Fruit fly (Drosophila melanogaster) whole organism, prepupa: Measurements from ENCODE around the gene Nhe3.

ENCODE experiments used
- Blimp-1 ChIP-seq: fragments of 200-800 bp; sonication (Bioruptor generic); optimal IDR thresholded peaks from 3 replicates; lab custom pipeline; 2017; ENCODE audit warnings: missing biosample characterization, missing genetic modification characterization, mild to moderate bottlenecking, moderate library complexity, missing genetic modification reagents
- CG10631 ChIP-seq: fragments of 200-800 bp; sonication (Bioruptor generic); optimal IDR thresholded peaks from 2 replicates; lab custom pipeline; 2016; ENCODE audit warnings: missing biosample characterization, missing genetic modification characterization
- CG10669 ChIP-seq: fragments of 200-800 bp; sonication (Bioruptor generic); optimal IDR thresholded peaks from 3 replicates; lab custom pipeline; 2018; ENCODE audit warnings: missing biosample characterization, mild to moderate bottlenecking, missing genetic modification characterization, moderate library complexity
- CG11294 ChIP-seq: fragments of 200-800 bp; sonication (Bioruptor generic); IDR thresholded peaks from 2 replicates; pipeline ENCODE4 v1.3.6; 2022; ENCODE audit warnings: missing biosample characterization, missing genetic modification characterization
- CG11762 ChIP-seq: fragments of 200-800 bp; sonication (Bioruptor generic); optimal IDR thresholded peaks from 3 replicates; lab custom pipeline; 2016; ENCODE audit warnings: missing biosample characterization, missing genetic modification characterization; ENCODE audit not compliant: insufficient read depth
- CG11902 ChIP-seq: fragments of 200-800 bp; sonication (Bioruptor generic); optimal IDR thresholded peaks from 3 replicates; lab custom pipeline; 2016; ENCODE audit warnings: missing biosample characterization, missing genetic modification characterization
- CG15336 ChIP-seq: fragments of 200-800 bp; sonication (Bioruptor generic); IDR thresholded peaks from 2 replicates; pipeline ENCODE4 v1.3.6; 2022; ENCODE audit warnings: missing biosample characterization, missing genetic modification characterization
- CG1621 ChIP-seq: fragments of 200-800 bp; sonication (Bioruptor generic); optimal IDR thresholded peaks from 3 replicates; lab custom pipeline; 2018; ENCODE audit warnings: missing biosample characterization, mild to moderate bottlenecking, missing genetic modification characterization
- CG16779 ChIP-seq: fragments of 200-800 bp; sonication (Bioruptor generic); optimal IDR thresholded peaks from 3 replicates; lab custom pipeline; 2017; ENCODE audit warnings: missing biosample characterization, mild to moderate bottlenecking, missing genetic modification characterization
- CG32006 ChIP-seq: fragments of 200-800 bp; sonication (Bioruptor generic); optimal IDR thresholded peaks from 3 replicates; lab custom pipeline; 2017; ENCODE audit warnings: missing biosample characterization, mild to moderate bottlenecking, missing genetic modification characterization
- CG34406 ChIP-seq: fragments of 200-800 bp; sonication (Bioruptor generic); optimal IDR thresholded peaks from 3 replicates; lab custom pipeline; 2016; ENCODE audit warnings: missing biosample characterization, missing genetic modification characterization
- CG3919 ChIP-seq: fragments of 200-800 bp; sonication (Bioruptor generic); optimal IDR thresholded peaks from 3 replicates; lab custom pipeline; 2016; ENCODE audit warnings: missing biosample characterization, missing genetic modification characterization
- CG4318 ChIP-seq: fragments of 200-800 bp; sonication (Bioruptor generic); optimal IDR thresholded peaks from 3 replicates; lab custom pipeline; 2017; ENCODE audit warnings: missing biosample characterization, mild to moderate bottlenecking, missing genetic modification characterization
- CG6163 ChIP-seq: fragments of 200-800 bp; sonication (Bioruptor generic); IDR thresholded peaks from 3 replicates; pipeline ENCODE4 v1.3.6; 2022; ENCODE audit warnings: missing biosample characterization, missing genetic modification characterization
- CG6276 ChIP-seq: fragments of 200-800 bp; sonication (Bioruptor generic); optimal IDR thresholded peaks from 2 replicates; lab custom pipeline; 2017; ENCODE audit warnings: missing biosample characterization, mild to moderate bottlenecking, missing genetic modification characterization
- CG6792 ChIP-seq: fragments of 200-800 bp; sonication (Bioruptor generic); optimal IDR thresholded peaks from 3 replicates; lab custom pipeline; 2016; ENCODE audit warnings: missing biosample characterization, missing genetic modification characterization
- CG6808 ChIP-seq: fragments of 200-800 bp; sonication (Bioruptor generic); optimal IDR thresholded peaks from 3 replicates; lab custom pipeline; 2017; ENCODE audit warnings: missing biosample characterization, missing genetic modification characterization, mild to moderate bottlenecking, moderate library complexity, missing genetic modification reagents
- CG6854 ChIP-seq: fragments of 200-800 bp; sonication (Bioruptor generic); optimal IDR thresholded peaks from 2 replicates; lab custom pipeline; 2017; ENCODE audit warnings: missing biosample characterization, mild to moderate bottlenecking, missing genetic modification characterization
- CG7368 ChIP-seq: fragments of 200-800 bp; sonication (Bioruptor generic); optimal IDR thresholded peaks from 3 replicates; lab custom pipeline; 2016; ENCODE audit warnings: missing biosample characterization, missing genetic modification characterization
- CG8119 ChIP-seq: fragments of 200-800 bp; sonication (Bioruptor generic); IDR thresholded peaks from 3 replicates; pipeline ENCODE4 v1.3.6; 2022; ENCODE audit warnings: missing biosample characterization, missing genetic modification characterization
- CG8319 ChIP-seq: fragments of 200-800 bp; sonication (Bioruptor generic); optimal IDR thresholded peaks from 3 replicates; lab custom pipeline; 2016; ENCODE audit warnings: missing biosample characterization, missing genetic modification characterization
- CG8632 ChIP-seq: fragments of 200-800 bp; sonication (Bioruptor generic); optimal IDR thresholded peaks from 3 replicates; lab custom pipeline; 2016; ENCODE audit warnings: missing biosample characterization, missing genetic modification characterization
- CG9139 ChIP-seq: fragments of 200-800 bp; sonication (Bioruptor generic); optimal IDR thresholded peaks from 3 replicates; lab custom pipeline; 2017; ENCODE audit warnings: missing biosample characterization, mild to moderate bottlenecking, missing genetic modification characterization
- Eip78C ChIP-seq: fragments of 200-800 bp; sonication (Bioruptor generic); peaks from one replicate; lab custom pipeline; 2016; ENCODE audit warnings: missing biosample characterization, missing genetic modification characterization
- Eip93F ChIP-seq: fragments of 200-800 bp; sonication (Bioruptor generic); optimal IDR thresholded peaks from 2 replicates; lab custom pipeline; 2016; ENCODE audit warnings: missing biosample characterization, mild to moderate bottlenecking, missing genetic modification characterization
- Ets21C ChIP-seq: fragments of 200-800 bp; sonication (Bioruptor generic); optimal IDR thresholded peaks from 3 replicates; lab custom pipeline; 2016; ENCODE audit warnings: missing biosample characterization, missing genetic modification characterization
- Ets96B ChIP-seq: fragments of 200-800 bp; optimal IDR thresholded peaks from 2 replicates; lab custom pipeline; 2019; ENCODE audit warnings: missing biosample characterization, mild to moderate bottlenecking, missing genetic modification characterization, moderate library complexity
- Hr38 ChIP-seq: sonication (Bioruptor generic); optimal IDR thresholded peaks from 2 replicates; lab custom pipeline; 2016; ENCODE audit warnings: missing biosample characterization, missing genetic modification characterization
- Hr39 ChIP-seq: fragments of 200-800 bp; sonication (Bioruptor generic); optimal IDR thresholded peaks from 2 replicates; lab custom pipeline; 2016; ENCODE audit warnings: missing biosample characterization, missing genetic modification characterization
- Hr4 ChIP-seq: fragments of 200-800 bp; sonication (Bioruptor generic); optimal IDR thresholded peaks from 3 replicates; lab custom pipeline; 2016; ENCODE audit warnings: missing biosample characterization, missing genetic modification characterization
- Lpt ChIP-seq: fragments of 200-800 bp; sonication (Bioruptor generic); optimal IDR thresholded peaks from 3 replicates; lab custom pipeline; 2016; ENCODE audit warnings: missing biosample characterization, missing genetic modification characterization
- Met ChIP-seq: fragments of 200-800 bp; sonication (Bioruptor generic); optimal IDR thresholded peaks from 3 replicates; lab custom pipeline; 2016; ENCODE audit warnings: missing biosample characterization, missing genetic modification characterization
- OdsH ChIP-seq: fragments of 200-800 bp; sonication (Bioruptor generic); optimal IDR thresholded peaks from 3 replicates; lab custom pipeline; 2016; ENCODE audit warnings: missing biosample characterization, missing genetic modification characterization
- Smox ChIP-seq: fragments of 200-800 bp; sonication (Bioruptor generic); optimal IDR thresholded peaks from 3 replicates; lab custom pipeline; 2016; ENCODE audit warnings: missing biosample characterization, missing genetic modification characterization
- Sox102F ChIP-seq: fragments of 200-800 bp; sonication (Bioruptor generic); optimal IDR thresholded peaks from 2 replicates; lab custom pipeline; 2016; ENCODE audit warnings: missing biosample characterization, mild to moderate bottlenecking, missing genetic modification characterization
- Sox14 ChIP-seq: fragments of 200-800 bp; sonication (Bioruptor generic); optimal IDR thresholded peaks from 3 replicates; lab custom pipeline; 2016; ENCODE audit warnings: missing biosample characterization, missing genetic modification characterization
- achi ChIP-seq: fragments of 200-800 bp; sonication (Bioruptor generic); optimal IDR thresholded peaks from 3 replicates; lab custom pipeline; 2016; ENCODE audit warnings: missing biosample characterization, missing genetic modification characterization
- acj6 ChIP-seq: fragments of 200-800 bp; sonication (Bioruptor generic); optimal IDR thresholded peaks from 3 replicates; lab custom pipeline; 2016; ENCODE audit warnings: missing biosample characterization, missing genetic modification characterization
- cyc ChIP-seq: fragments of 200-800 bp; sonication (Bioruptor generic); optimal IDR thresholded peaks from 3 replicates; lab custom pipeline; 2016; ENCODE audit warnings: missing biosample characterization, missing genetic modification characterization
- dac ChIP-seq: fragments of 200-800 bp; sonication (Bioruptor generic); optimal IDR thresholded peaks from 2 replicates; lab custom pipeline; 2017; ENCODE audit warnings: missing biosample characterization, mild to moderate bottlenecking, missing genetic modification characterization
- dsx ChIP-seq: fragments of 200-800 bp; optimal IDR thresholded peaks from 3 replicates; lab custom pipeline; 2019; ENCODE audit warnings: missing biosample characterization, mild to moderate bottlenecking, missing genetic modification characterization, moderate library complexity; ENCODE audit not compliant: poor library complexity, severe bottlenecking
- eg ChIP-seq: fragments of 200-800 bp; sonication (Bioruptor generic); IDR thresholded peaks from 3 replicates; pipeline ENCODE4 v1.3.6; 2022; ENCODE audit warnings: missing biosample characterization, missing genetic modification characterization
- esn ChIP-seq: fragments of 200-800 bp; sonication (Bioruptor generic); optimal IDR thresholded peaks from 2 replicates; lab custom pipeline; 2016; ENCODE audit warnings: missing biosample characterization, mild to moderate bottlenecking, missing genetic modification characterization, moderate library complexity
- fd59A ChIP-seq: fragments of 200-800 bp; sonication (Bioruptor generic); optimal IDR thresholded peaks from 2 replicates; lab custom pipeline; 2017; ENCODE audit warnings: missing biosample characterization, mild to moderate bottlenecking, missing genetic modification characterization, missing genetic modification reagents
- fd85E ChIP-seq: fragments of 200-800 bp; sonication (Bioruptor generic); optimal IDR thresholded peaks from 3 replicates; lab custom pipeline; 2016; ENCODE audit warnings: missing biosample characterization, missing genetic modification characterization
- pdm3 ChIP-seq: fragments of 200-800 bp; sonication (Bioruptor generic); optimal IDR thresholded peaks from 3 replicates; lab custom pipeline; 2016; ENCODE audit warnings: missing biosample characterization, missing genetic modification characterization
- salr ChIP-seq, 2 experiments: fragments of 200-800 bp; sonication (Bioruptor generic); optimal IDR thresholded peaks; 3 replicates each; lab custom pipeline; 2016 to 2018; ENCODE audit warnings: missing biosample characterization in 2 of 2, missing genetic modification characterization in 2 of 2, mild to moderate bottlenecking in 1 of 2
- spab ChIP-seq: fragments of 200-800 bp; sonication (Bioruptor generic); optimal IDR thresholded peaks from 2 replicates; lab custom pipeline; 2017; ENCODE audit warnings: missing biosample characterization, mild to moderate bottlenecking, missing genetic modification characterization, missing genetic modification reagents
- ss ChIP-seq, 2 experiments: fragments of 200-800 bp; sonication (Bioruptor generic); optimal IDR thresholded peaks; 2 replicates in 1 of 2; 3 replicates in 1 of 2; lab custom pipeline; 2017 to 2018; ENCODE audit warnings: mild to moderate bottlenecking in 2 of 2, missing biosample characterization in 2 of 2, missing genetic modification characterization in 2 of 2, moderate library complexity in 1 of 2
- topi ChIP-seq: fragments of 200-800 bp; sonication (Bioruptor generic); optimal IDR thresholded peaks from 3 replicates; lab custom pipeline; 2016; ENCODE audit warnings: missing biosample characterization, missing genetic modification characterization

The Nhe3 gene

DNA sequence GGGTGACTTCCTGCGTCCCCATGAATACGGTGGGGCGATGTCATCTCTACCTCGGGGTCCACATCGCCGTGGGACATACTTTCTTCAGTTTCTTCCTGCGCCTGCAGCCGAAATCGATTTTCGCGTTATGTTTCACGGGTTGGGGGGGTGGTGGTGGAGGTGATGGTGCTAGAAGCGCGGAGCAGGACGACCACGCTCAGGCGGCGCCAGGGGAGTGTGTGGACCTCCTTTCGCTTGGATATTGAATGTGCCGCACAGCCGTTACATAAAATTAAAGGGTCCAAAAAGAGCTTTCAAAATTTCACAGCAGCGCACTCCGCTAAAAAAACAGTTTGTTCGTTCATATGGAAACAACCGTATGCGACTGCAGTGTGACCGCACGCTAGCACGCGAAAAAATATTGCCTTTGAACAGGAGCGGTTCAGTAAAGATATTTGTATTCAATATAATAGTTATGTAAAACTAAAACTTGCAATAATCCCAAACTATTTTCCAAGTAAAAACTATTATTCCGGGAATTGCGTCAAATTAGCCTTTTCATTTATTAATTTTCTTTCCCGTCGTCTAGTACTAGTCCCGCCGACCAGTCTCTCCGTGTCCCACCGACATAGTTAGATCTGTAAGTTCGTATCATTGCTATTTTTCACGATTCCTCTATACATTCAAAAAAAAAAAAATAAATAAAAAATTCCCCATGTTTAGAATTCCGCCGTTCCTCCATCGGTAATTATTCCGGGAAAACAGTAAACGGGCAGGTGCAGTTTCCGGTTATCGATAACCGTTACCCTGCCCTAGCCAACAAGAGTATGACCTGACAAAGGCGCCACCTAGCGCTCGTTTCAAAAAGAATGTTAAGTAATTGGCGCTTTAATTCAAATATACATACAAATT is at the start of gene Nhe3:
Gene Nhe3, minus strand, starts transcription at position 373 of the 891 bp plus-strand sequence.
- TF ChIP-seq CG6808 (GFP tag; lab: Kevin White, UChicago): no peak
- peak; percentile 80 for TF ChIP-seq eg (GFP tag; lab: Robert Waterston, UW)
- TF ChIP-seq fd59A (GFP tag; lab: Kevin White, UChicago): peak; percentile 27
- no peak for TF ChIP-seq ss (GFP tag; optimal IDR thresholded peaks at IDR 0.05; lab: Kevin White, UChicago)
- no peak for TF ChIP-seq CG16779 (tag; lab: Kevin White, UChicago)
- no peak for TF ChIP-seq Smox (GFP tag; lab: Kevin White, UChicago)
- TF ChIP-seq CG10631 (GFP tag; lab: Kevin White, UChicago): no peak
- TF ChIP-seq acj6 (GFP tag; lab: Kevin White, UChicago): peak; percentile 82
- TF ChIP-seq spab: no peak
- peak; percentile 61; the same call in 1 of the 2 replicates for TF ChIP-seq CG15336
- no peak for TF ChIP-seq Sox102F
- TF ChIP-seq Sox14 (GFP tag; lab: Kevin White, UChicago): peak; percentile 84
- peak; percentile 25 for TF ChIP-seq Eip93F (GFP tag; lab: Kevin White, UChicago)
- no peak for TF ChIP-seq OdsH (GFP tag; lab: Kevin White, UChicago)
- TF ChIP-seq Blimp-1 (GFP tag; lab: Kevin White, UChicago): peak; percentile 42
- TF ChIP-seq cyc (GFP tag; lab: Kevin White, UChicago): peak; percentile 82
- peak; percentile 70 for TF ChIP-seq CG8319
- peak; percentile 80; the same call in 2 of the 3 replicates for TF ChIP-seq CG6163
- TF ChIP-seq Eip78C (GFP tag; lab: Kevin White, UChicago): peak; percentile 94
- peak; percentile 73 for TF ChIP-seq CG8632 (GFP tag; lab: Kevin White, UChicago)
- no peak for TF ChIP-seq dsx
- TF ChIP-seq CG3919 (GFP tag; lab: Kevin White, UChicago): no peak
- peak; percentile 94 for TF ChIP-seq CG11902 (GFP tag; lab: Kevin White, UChicago)
- TF ChIP-seq Hr38 (GFP tag; lab: Kevin White, UChicago): no peak
- no peak for TF ChIP-seq achi (GFP tag; lab: Kevin White, UChicago)
- peak; percentile 45 for TF ChIP-seq dac
- no peak for TF ChIP-seq CG10669 (GFP tag; lab: Kevin White, UChicago)
- peak; percentile 89 for TF ChIP-seq esn
- no peak for TF ChIP-seq CG4318 (GFP tag; lab: Kevin White, UChicago)
- TF ChIP-seq Ets21C (GFP tag; lab: Kevin White, UChicago): peak; percentile 73
- TF ChIP-seq Met: peak; percentile 27
- no peak for TF ChIP-seq fd85E (GFP tag; lab: Kevin White, UChicago)
- no peak for TF ChIP-seq CG7368 (GFP tag; lab: Kevin White, UChicago)
- TF ChIP-seq Ets96B: no peak
- TF ChIP-seq pdm3: peak; percentile 32
- no peak for TF ChIP-seq CG6276 (GFP tag; lab: Kevin White, UChicago)
- TF ChIP-seq Lpt (GFP tag; lab: Kevin White, UChicago): no peak
- TF ChIP-seq CG6792: peak; percentile 79
- peak; percentile 81 for TF ChIP-seq CG34406
- TF ChIP-seq CG32006 (GFP tag; lab: Kevin White, UChicago): no peak
- peak; percentile 86 for TF ChIP-seq Hr39 (GFP tag; lab: Kevin White, UChicago)
- peak; percentile 81 for TF ChIP-seq topi (GFP tag; lab: Kevin White, UChicago)
- no peak for TF ChIP-seq CG11762 (GFP tag; lab: Kevin White, UChicago)
- peak; percentile 62; the same call in 1 of the 2 replicates for TF ChIP-seq CG11294
- peak; percentile 85 for TF ChIP-seq CG1621 (tag; lab: Kevin White, UChicago)
- no peak; the same call in 2 of the 3 replicates for TF ChIP-seq CG8119 (GFP tag; lab: Robert Waterston, UW)
- TF ChIP-seq CG6854 (GFP tag; lab: Kevin White, UChicago): peak; percentile 9
- peak in 1 of 2 experiments; percentile 29 for TF ChIP-seq salr (GFP tag; optimal IDR thresholded peaks at IDR 0.05; lab: Kevin White, UChicago)
- no peak for TF ChIP-seq CG9139 (GFP tag; lab: Kevin White, UChicago)
- TF ChIP-seq Hr4 (GFP tag; lab: Kevin White, UChicago): peak; percentile 80
